Fruit fly (Drosophila melanogaster): ENCODE measurements around the gene nkd.

dm6 chr3L:19016133-19016804 is 29.0 kb downstream of the nkd start:
- TF ChIP-seq Myc (optimal IDR thresholded peaks at IDR 0.05) = no peak
- TF ChIP-seq insv (optimal IDR thresholded peaks at IDR 0.05) = no peak
- no peak for TF ChIP-seq psq (optimal IDR thresholded peaks at IDR 0.05)
- no peak for TF ChIP-seq h (optimal IDR thresholded peaks at IDR 0.05)
- TF ChIP-seq ttk (optimal IDR thresholded peaks at IDR 0.05) = no peak
